Fruit fly (Drosophila melanogaster) S2 (cell line): ENCODE measurements around the gene CG14043.

Source experiments
- CG8478 ChIP-seq: fragments of >200 bp; optimal IDR thresholded peaks from 2 replicates; lab custom pipeline; 2018
- CTCF ChIP-seq, 2 experiments: fragments of >200 bp; optimal IDR thresholded peaks; 2 replicates each; lab custom pipeline; 2018

dm6 chr2L:4976988-4977551 is 5.6 kb downstream of the CG14043 start, which contains the start of the genes Gmd and CG3792:
- TF ChIP-seq CG8478 (no peak), CTCF (optimal IDR thresholded peaks at IDR 0.05; lab: Kevin White, UChicago) (no peak)
